Comparison of ENCODE assay signal across 1 fruit fly cellular context in genomic region chr3L:10656451-10657198, dm6.
A peak's percentile ranks its signal among the peaks of the same experiment; 100 is the strongest.
TF ChIP-seq lines count a peak whose summit lies in the region.

No protein-coding gene starts in this region.

TF ChIP-seq in whole organism, embryonic, 481 proteins besides CTCF, POLR2A, EP300 and RAD21 (continued from another document and continues in another):
- TF ChIP-seq CG8765 (GFP tag; IDR thresholded peaks at IDR 0.05; lab: Robert Waterston, UW) = no peak
- peak; percentile 57 for TF ChIP-seq CG3838 (GFP tag; optimal IDR thresholded peaks at IDR 0.05; lab: Kevin White, UChicago)
- peak; percentile 21 for TF ChIP-seq CG4617 (GFP tag; optimal IDR thresholded peaks at IDR 0.05; lab: Kevin White, UChicago; ENCODE audit: borderline replicate concordance)
- TF ChIP-seq CG13287 (GFP tag; IDR thresholded peaks at IDR 0.05; lab: Robert Waterston, UW; ENCODE audit: partially characterized antibody) = no peak
- peak; percentile 4 for TF ChIP-seq Xbp1 (GFP tag; optimal IDR thresholded peaks at IDR 0.05; lab: Kevin White, UChicago)
- TF ChIP-seq pan (optimal IDR thresholded peaks at IDR 0.05; lab: Kevin White, UChicago) = no peak
- peak in 1 of 2 experiments; percentile 62 for TF ChIP-seq pan (GFP tag; optimal IDR thresholded peaks at IDR 0.05 in 1 of 2, IDR thresholded peaks at IDR 0.05 in 1 of 2)
- peak in 1 of 2 experiments; percentile 66 for TF ChIP-seq chif (GFP tag; optimal IDR thresholded peaks at IDR 0.05; lab: Kevin White, UChicago)
- peak; percentile 61 for TF ChIP-seq CG15514 (GFP tag; optimal IDR thresholded peaks at IDR 0.05; lab: Kevin White, UChicago)
- peak; percentile 72 for TF ChIP-seq CG31365 (tag; optimal IDR thresholded peaks at IDR 0.05; lab: Kevin White, UChicago)
- TF ChIP-seq Atf3 (GFP tag; optimal IDR thresholded peaks at IDR 0.05; lab: Kevin White, UChicago) = peak; percentile 48
- peak; percentile 86 for TF ChIP-seq nau (GFP tag; optimal IDR thresholded peaks at IDR 0.05; lab: Kevin White, UChicago)
- peak; percentile 39; the same call in 1 of the 2 replicates for TF ChIP-seq HLH3B (GFP tag; IDR thresholded peaks at IDR 0.05; lab: Robert Waterston, UW)
- TF ChIP-seq CG17328 (GFP tag; IDR thresholded peaks at IDR 0.05; lab: Robert Waterston, UW) = no peak
- TF ChIP-seq CG3163 (GFP tag; optimal IDR thresholded peaks at IDR 0.05; lab: Kevin White, UChicago) = peak; percentile 45
- TF ChIP-seq CHES-1-like (GFP tag; optimal IDR thresholded peaks at IDR 0.05; lab: Kevin White, UChicago) = peak; percentile 49
- TF ChIP-seq zfh1 (GFP tag; IDR thresholded peaks at IDR 0.05; lab: Robert Waterston, UW) = peak; percentile 14; the same call in 1 of the 3 replicates
- TF ChIP-seq B-H1 (GFP tag; IDR thresholded peaks at IDR 0.05; lab: Robert Waterston, UW) = peak; percentile 37; the same call in 1 of the 3 replicates
- peak; percentile 30 for TF ChIP-seq Kr (GFP tag; optimal IDR thresholded peaks at IDR 0.05; lab: Kevin White, UChicago)
- TF ChIP-seq CG4360 (GFP tag; IDR thresholded peaks at IDR 0.05; lab: Robert Waterston, UW) = peak; percentile 27; the same call in 1 of the 2 replicates
- no peak for TF ChIP-seq luna (GFP tag; optimal IDR thresholded peaks at IDR 0.05; lab: Kevin White, UChicago)
- TF ChIP-seq CG15011 (GFP tag; optimal IDR thresholded peaks at IDR 0.05; lab: Kevin White, UChicago) = peak; percentile 75
- TF ChIP-seq vfl (GFP tag; optimal IDR thresholded peaks at IDR 0.05; lab: Kevin White, UChicago) = peak; percentile 37
- TF ChIP-seq CG14014 (GFP tag; IDR thresholded peaks at IDR 0.05; lab: Robert Waterston, UW) = peak; percentile 78; the same call in 1 of the 2 replicates
- TF ChIP-seq Fer3 (tag; optimal IDR thresholded peaks at IDR 0.05; lab: Kevin White, UChicago) = peak; percentile 75
- TF ChIP-seq CG10274 (GFP tag; optimal IDR thresholded peaks at IDR 0.05; lab: Kevin White, UChicago) = peak; percentile 29
- TF ChIP-seq Blimp-1 (GFP tag; optimal IDR thresholded peaks at IDR 0.05; lab: Kevin White, UChicago) = peak; percentile 73
- TF ChIP-seq Dbx (GFP tag; IDR thresholded peaks at IDR 0.05; lab: Robert Waterston, UW) = peak; percentile 51; the same call in 1 of the 3 replicates
- TF ChIP-seq CG14441 (GFP tag; IDR thresholded peaks at IDR 0.05; lab: Robert Waterston, UW) = peak; percentile 20; the same call in 1 of the 2 replicates
- TF ChIP-seq CG7271 (tag; optimal IDR thresholded peaks at IDR 0.05; lab: Kevin White, UChicago) = peak; percentile 40
- peak; percentile 34 to 55 for TF ChIP-seq Pdp1 (GFP tag; optimal IDR thresholded peaks at IDR 0.05; lab: Kevin White, UChicago)
- TF ChIP-seq en (GFP tag; optimal IDR thresholded peaks at IDR 0.05; lab: Kevin White, UChicago) = peak; percentile 19
- TF ChIP-seq CG11085 (GFP tag; IDR thresholded peaks at IDR 0.05; lab: Robert Waterston, UW) = no peak
- TF ChIP-seq CG10321 (GFP tag; IDR thresholded peaks at IDR 0.05; lab: Robert Waterston, UW) = no peak
- peak; percentile 71 for TF ChIP-seq grn (GFP tag; optimal IDR thresholded peaks at IDR 0.05; lab: Kevin White, UChicago)
- peak; percentile 3 for TF ChIP-seq CG10267 (tag; optimal IDR thresholded peaks at IDR 0.05; lab: Kevin White, UChicago)
- TF ChIP-seq CG3847 (GFP tag; IDR thresholded peaks at IDR 0.05; lab: Robert Waterston, UW) = no peak
- no peak for TF ChIP-seq cas (GFP tag; IDR thresholded peaks at IDR 0.05; lab: Robert Waterston, UW)
- TF ChIP-seq CG2116 (GFP tag; optimal IDR thresholded peaks at IDR 0.05; lab: Kevin White, UChicago) = peak; percentile 60
- peak; percentile 37 for TF ChIP-seq CG18476 (GFP tag; optimal IDR thresholded peaks at IDR 0.05; lab: Kevin White, UChicago)
- peak; percentile 94 for TF ChIP-seq ATbp (GFP tag; optimal IDR thresholded peaks at IDR 0.05; lab: Kevin White, UChicago)
- no peak for TF ChIP-seq Dp (GFP tag; optimal IDR thresholded peaks at IDR 0.05; lab: Kevin White, UChicago)
- TF ChIP-seq CG18011 (GFP tag; optimal IDR thresholded peaks at IDR 0.05; lab: Kevin White, UChicago) = peak; percentile 17
- no peak for TF ChIP-seq pros (GFP tag; optimal IDR thresholded peaks at IDR 0.05; lab: Kevin White, UChicago)
- TF ChIP-seq nerfin-2 (GFP tag; IDR thresholded peaks at IDR 0.05; lab: Robert Waterston, UW; ENCODE audit: partially characterized antibody) = no peak
- TF ChIP-seq CG14965 (GFP tag; optimal IDR thresholded peaks at IDR 0.05; lab: Kevin White, UChicago; ENCODE audit: borderline replicate concordance) = peak; percentile 59
- peak; percentile 46 for TF ChIP-seq ac (GFP tag; optimal IDR thresholded peaks at IDR 0.05; lab: Kevin White, UChicago)
- TF ChIP-seq MTF-1 (GFP tag; optimal IDR thresholded peaks at IDR 0.05; lab: Kevin White, UChicago; ENCODE audit: borderline replicate concordance) = peak; percentile 88
- TF ChIP-seq CG10959 (GFP tag; IDR thresholded peaks at IDR 0.05; lab: Robert Waterston, UW) = no peak
- peak; percentile 80 for TF ChIP-seq CG3407 (GFP tag; optimal IDR thresholded peaks at IDR 0.05; lab: Kevin White, UChicago)
- TF ChIP-seq insv (GFP tag; optimal IDR thresholded peaks at IDR 0.05; lab: Kevin White, UChicago) = no peak
- no peak for TF ChIP-seq CG11560 (tag; IDR thresholded peaks at IDR 0.05; lab: Robert Waterston, UW)
- peak; percentile 55 for TF ChIP-seq nerfin-1 (tag; optimal IDR thresholded peaks at IDR 0.05; lab: Kevin White, UChicago)
- TF ChIP-seq abd-A (tag; optimal IDR thresholded peaks at IDR 0.05; lab: Kevin White, UChicago) = no peak
- TF ChIP-seq wor (GFP tag; IDR thresholded peaks at IDR 0.05; lab: Robert Waterston, UW) = no peak
- no peak for TF ChIP-seq hb (GFP tag; IDR thresholded peaks at IDR 0.05; lab: Robert Waterston, UW; ENCODE audit: partially characterized antibody)
- TF ChIP-seq croc (GFP tag; conservative IDR thresholded peaks at IDR 0.05; lab: Robert Waterston, UW) = no peak
- TF ChIP-seq CG17912 (GFP tag; optimal IDR thresholded peaks at IDR 0.05; lab: Kevin White, UChicago) = peak; percentile 72
- TF ChIP-seq CG6272 (GFP tag; IDR thresholded peaks at IDR 0.05; lab: Robert Waterston, UW) = no peak
- peak; percentile 12 for TF ChIP-seq Dip3 (GFP tag; optimal IDR thresholded peaks at IDR 0.05; lab: Kevin White, UChicago)
- no peak for TF ChIP-seq h (optimal IDR thresholded peaks at IDR 0.05; lab: Kevin White, UChicago)
- no peak for TF ChIP-seq jumu (GFP tag; optimal IDR thresholded peaks at IDR 0.05; lab: Kevin White, UChicago)
- TF ChIP-seq lov (optimal IDR thresholded peaks at IDR 0.05; lab: Kevin White, UChicago) = no peak
- TF ChIP-seq lov (GFP tag; IDR thresholded peaks at IDR 0.05; lab: Robert Waterston, UW) = no peak
- peak; percentile 44 for TF ChIP-seq maf-S (GFP tag; optimal IDR thresholded peaks at IDR 0.05; lab: Kevin White, UChicago)
- TF ChIP-seq z (GFP tag; IDR thresholded peaks at IDR 0.05; lab: Robert Waterston, UW) = no peak
- TF ChIP-seq Myb (GFP tag; optimal IDR thresholded peaks at IDR 0.05; lab: Kevin White, UChicago) = peak; percentile 16
- no peak for TF ChIP-seq Stat92E (GFP tag; optimal IDR thresholded peaks at IDR 0.05; lab: Kevin White, UChicago)
- TF ChIP-seq pita (GFP tag; optimal IDR thresholded peaks at IDR 0.05; lab: Kevin White, UChicago) = no peak
- TF ChIP-seq tll (GFP tag; optimal IDR thresholded peaks at IDR 0.05; lab: Kevin White, UChicago) = no peak
- TF ChIP-seq fd3F (GFP tag; optimal IDR thresholded peaks at IDR 0.05; lab: Kevin White, UChicago) = peak; percentile 69
- no peak for TF ChIP-seq CG2199 (GFP tag; IDR thresholded peaks at IDR 0.05; lab: Robert Waterston, UW)
- no peak for TF ChIP-seq NFAT (GFP tag; IDR thresholded peaks at IDR 0.05; lab: Robert Waterston, UW)
- no peak for TF ChIP-seq dm (GFP tag; optimal IDR thresholded peaks at IDR 0.05; lab: Kevin White, UChicago)
- TF ChIP-seq Dfd (GFP tag; optimal IDR thresholded peaks at IDR 0.05; lab: Kevin White, UChicago) = no peak
- peak; percentile 61 for TF ChIP-seq her (GFP tag; optimal IDR thresholded peaks at IDR 0.05; lab: Kevin White, UChicago)
- TF ChIP-seq exex (tag; optimal IDR thresholded peaks at IDR 0.05; lab: Kevin White, UChicago) = peak; percentile 22
- TF ChIP-seq Sox100B (GFP tag; optimal IDR thresholded peaks at IDR 0.05; lab: Kevin White, UChicago) = peak; percentile 71
- TF ChIP-seq esg (GFP tag; conservative IDR thresholded peaks at IDR 0.05; lab: Robert Waterston, UW) = no peak
- TF ChIP-seq CG32532 (GFP tag; IDR thresholded peaks at IDR 0.05; lab: Robert Waterston, UW) = peak; percentile 33; the same call in 1 of the 2 replicates
- TF ChIP-seq Trl (optimal IDR thresholded peaks at IDR 0.05; lab: Kevin White, UChicago) = no peak
- peak; percentile 77 for TF ChIP-seq Trl (GFP tag; optimal IDR thresholded peaks at IDR 0.05; lab: Kevin White, UChicago)
- TF ChIP-seq MBD-R2 (GFP tag; IDR thresholded peaks at IDR 0.05; lab: Robert Waterston, UW) = peak; percentile 13; the same call in 1 of the 2 replicates
- TF ChIP-seq caup (GFP tag; optimal IDR thresholded peaks at IDR 0.05; lab: Kevin White, UChicago; ENCODE audit: severe bottlenecking) = peak; percentile 81
- TF ChIP-seq CG10209 (GFP tag; optimal IDR thresholded peaks at IDR 0.05; lab: Kevin White, UChicago) = peak; percentile 82
- no peak for TF ChIP-seq CG7963 (GFP tag; IDR thresholded peaks at IDR 0.05; lab: Robert Waterston, UW; ENCODE audit: partially characterized antibody)
- peak; percentile 49 for TF ChIP-seq CG13424 (tag; optimal IDR thresholded peaks at IDR 0.05; lab: Kevin White, UChicago)
- no peak for TF ChIP-seq CG4404 (GFP tag; IDR thresholded peaks at IDR 0.05; lab: Robert Waterston, UW)
- TF ChIP-seq bigmax (GFP tag; optimal IDR thresholded peaks at IDR 0.05; lab: Kevin White, UChicago) = peak; percentile 13
- no peak for TF ChIP-seq Elba2 (GFP tag; optimal IDR thresholded peaks at IDR 0.05; lab: Kevin White, UChicago)
- TF ChIP-seq dan (GFP tag; IDR thresholded peaks at IDR 0.05; lab: Robert Waterston, UW) = no peak
- peak; percentile 13 for TF ChIP-seq CG13775 (GFP tag; optimal IDR thresholded peaks at IDR 0.05; lab: Kevin White, UChicago)
- peak; percentile 74 for TF ChIP-seq Fer1 (GFP tag; optimal IDR thresholded peaks at IDR 0.05; lab: Kevin White, UChicago)
- TF ChIP-seq twi (tag; optimal IDR thresholded peaks at IDR 0.05; lab: Kevin White, UChicago) = peak; percentile 97
- TF ChIP-seq bsh (GFP tag; optimal IDR thresholded peaks at IDR 0.05; lab: Kevin White, UChicago) = peak in 1 of 2 experiments; percentile 72
- TF ChIP-seq Ssrp (tag; optimal IDR thresholded peaks at IDR 0.05; lab: Kevin White, UChicago) = no peak
- peak; percentile 34 for TF ChIP-seq D19A (tag; optimal IDR thresholded peaks at IDR 0.05; lab: Kevin White, UChicago)
- no peak for TF ChIP-seq Ets65A (GFP tag; lab: Kevin White, UChicago)
- TF ChIP-seq HHEX (GFP tag; optimal IDR thresholded peaks at IDR 0.05; lab: Kevin White, UChicago) = peak; percentile 84
- TF ChIP-seq nom (GFP tag; optimal IDR thresholded peaks at IDR 0.05; lab: Kevin White, UChicago) = peak; percentile 46
- TF ChIP-seq CG2202 (tag; optimal IDR thresholded peaks at IDR 0.05; lab: Kevin White, UChicago) = peak; percentile 68
- TF ChIP-seq gro (GFP tag; optimal IDR thresholded peaks at IDR 0.05; lab: Kevin White, UChicago) = peak; percentile 36
- peak; percentile 69 for TF ChIP-seq CG13123 (GFP tag; optimal IDR thresholded peaks at IDR 0.05; lab: Kevin White, UChicago)
- TF ChIP-seq zen (tag; optimal IDR thresholded peaks at IDR 0.05; lab: Kevin White, UChicago) = no peak
- TF ChIP-seq CG10431 (GFP tag; optimal IDR thresholded peaks at IDR 0.05; lab: Kevin White, UChicago) = peak; percentile 43
- no peak for TF ChIP-seq CG6791 (GFP tag; IDR thresholded peaks at IDR 0.05; lab: Robert Waterston, UW; ENCODE audit: partially characterized antibody)
- TF ChIP-seq CG11456 (GFP tag; IDR thresholded peaks at IDR 0.05; lab: Robert Waterston, UW) = no peak; the same call in 2 of the 3 replicates
- no peak for TF ChIP-seq Rx (GFP tag; IDR thresholded peaks at IDR 0.05; lab: Robert Waterston, UW)
- TF ChIP-seq CG16815 (GFP tag; optimal IDR thresholded peaks at IDR 0.05; lab: Kevin White, UChicago) = no peak
- TF ChIP-seq CG10366 (GFP tag; IDR thresholded peaks at IDR 0.05; lab: Robert Waterston, UW) = 0 out of 2 replicates have a peak, but pooled peaks have one; percentile 15
- TF ChIP-seq wek (GFP tag; optimal IDR thresholded peaks at IDR 0.05; lab: Kevin White, UChicago) = peak; percentile 77
- TF ChIP-seq CG10147 (GFP tag; optimal IDR thresholded peaks at IDR 0.05; lab: Kevin White, UChicago) = peak; percentile 50
- TF ChIP-seq CG7786 (GFP tag; optimal IDR thresholded peaks at IDR 0.05; lab: Kevin White, UChicago) = peak; percentile 26
- TF ChIP-seq Taf1 (GFP tag; IDR thresholded peaks at IDR 0.05; lab: Robert Waterston, UW) = no peak
- TF ChIP-seq NC2α (GFP tag; optimal IDR thresholded peaks at IDR 0.05; lab: Kevin White, UChicago) = peak; percentile 63
- TF ChIP-seq Camta (GFP tag; optimal IDR thresholded peaks at IDR 0.05; lab: Kevin White, UChicago) = peak; percentile 68
- TF ChIP-seq toy (GFP tag; IDR thresholded peaks at IDR 0.05; lab: Robert Waterston, UW) = no peak
- no peak for TF ChIP-seq CG9797 (GFP tag; optimal IDR thresholded peaks at IDR 0.05; lab: Kevin White, UChicago)
- no peak for TF ChIP-seq CG17612 (GFP tag; IDR thresholded peaks at IDR 0.05; lab: Robert Waterston, UW)
- peak; percentile 95 for TF ChIP-seq sens (GFP tag; lab: Kevin White, UChicago)
- peak; percentile 34 for TF ChIP-seq lilli (GFP tag; optimal IDR thresholded peaks at IDR 0.05; lab: Kevin White, UChicago)
- peak; percentile 53 for TF ChIP-seq CG12744 (GFP tag; optimal IDR thresholded peaks at IDR 0.05; lab: Kevin White, UChicago)
- TF ChIP-seq inv (GFP tag; IDR thresholded peaks at IDR 0.05; lab: Robert Waterston, UW; ENCODE audit: partially characterized antibody) = no peak
- peak; percentile 69 for TF ChIP-seq CG18764 (GFP tag; optimal IDR thresholded peaks at IDR 0.05; lab: Kevin White, UChicago)
- TF ChIP-seq CG33213 (GFP tag; optimal IDR thresholded peaks at IDR 0.05; lab: Kevin White, UChicago) = peak; percentile 80
- TF ChIP-seq CG14710 (tag; optimal IDR thresholded peaks at IDR 0.05; lab: Kevin White, UChicago) = peak; percentile 41
- peak; percentile 36 for TF ChIP-seq Lhr (GFP tag; optimal IDR thresholded peaks at IDR 0.05; lab: Kevin White, UChicago)
- TF ChIP-seq dysf (GFP tag; IDR thresholded peaks at IDR 0.05; lab: Robert Waterston, UW) = no peak
- TF ChIP-seq peb (GFP tag; IDR thresholded peaks at IDR 0.05; lab: Robert Waterston, UW) = no peak
- TF ChIP-seq gcm (GFP tag; optimal IDR thresholded peaks at IDR 0.05; lab: Kevin White, UChicago) = peak; percentile 57
- TF ChIP-seq CG6175 (GFP tag; IDR thresholded peaks at IDR 0.05; lab: Robert Waterston, UW) = no peak
- TF ChIP-seq CG30020 (tag; optimal IDR thresholded peaks at IDR 0.05; lab: Kevin White, UChicago) = no peak
